Worm (Caenorhabditis elegans) whole organism, late embryonic: ENCODE data around the gene C55A6.3.

Experiments
- C38D4.7 ChIP-seq: fragments of 200-800 bp; sonication (Bioruptor generic); optimal IDR thresholded peaks from 2 replicates; lab custom pipeline; 2018; ENCODE audit warnings: mild to moderate bottlenecking, missing genetic modification characterization, moderate library complexity, missing compliant biosample characterization
- K02D7.2 ChIP-seq: sonication (generic microtip); optimal IDR thresholded peaks from 2 replicates; lab custom pipeline; 2017; ENCODE audit warnings: mild to moderate bottlenecking, missing genetic modification characterization, missing compliant biosample characterization
- K09A11.1 ChIP-seq: sonication (generic microtip); optimal IDR thresholded peaks from 2 replicates; lab custom pipeline; 2017; ENCODE audit warnings: antibody characterized with exemption, mild to moderate bottlenecking, missing genetic modification characterization, missing compliant biosample characterization; ENCODE audit not compliant: insufficient read depth
- T23F11.4 ChIP-seq: fragments of 200-800 bp; sonication (Bioruptor generic); optimal IDR thresholded peaks from 2 replicates; lab custom pipeline; 2018; ENCODE audit warnings: mild to moderate bottlenecking, missing genetic modification characterization, missing compliant biosample characterization
- Y22D7AL.16 ChIP-seq: sonication (generic microtip); optimal IDR thresholded peaks from 2 replicates; lab custom pipeline; 2016; ENCODE audit warnings: missing genetic modification characterization, missing compliant biosample characterization
- ama-1 ChIP-seq: fragments of 150-350 bp; optimal IDR thresholded peaks from 2 replicates; lab custom pipeline; 2014
- ceh-14 ChIP-seq: sonication (generic microtip); optimal IDR thresholded peaks from 2 replicates; lab custom pipeline; 2016; ENCODE audit warnings: missing genotype, missing genetic modification characterization, missing compliant biosample characterization
- ceh-18 ChIP-seq: sonication (generic microtip); optimal IDR thresholded peaks from 2 replicates; lab custom pipeline; 2016; ENCODE audit warnings: missing genetic modification characterization, missing compliant biosample characterization
- ceh-19 ChIP-seq: fragments of 200-800 bp; sonication (Bioruptor generic); optimal IDR thresholded peaks from 2 replicates; lab custom pipeline; 2018; ENCODE audit warnings: mild to moderate bottlenecking, missing genetic modification characterization, missing compliant biosample characterization
- ceh-24 ChIP-seq: sonication (generic microtip); optimal IDR thresholded peaks from 2 replicates; lab custom pipeline; 2016; ENCODE audit warnings: mild to moderate bottlenecking, missing genetic modification characterization, missing compliant biosample characterization
- ceh-31 ChIP-seq: sonication (generic microtip); optimal IDR thresholded peaks from 2 replicates; lab custom pipeline; 2016; ENCODE audit warnings: missing genetic modification characterization, missing compliant biosample characterization
- ceh-6 ChIP-seq: fragments of 200-800 bp; sonication (Bioruptor generic); optimal IDR thresholded peaks from 2 replicates; lab custom pipeline; 2018; ENCODE audit warnings: mild to moderate bottlenecking, missing genetic modification characterization, missing compliant biosample characterization
- che-1 ChIP-seq: sonication (generic microtip); optimal IDR thresholded peaks from 2 replicates; lab custom pipeline; 2016; ENCODE audit warnings: mild to moderate bottlenecking, missing genetic modification characterization, missing compliant biosample characterization
- dve-1 ChIP-seq: sonication (generic microtip); optimal IDR thresholded peaks from 2 replicates; lab custom pipeline; 2017; ENCODE audit warnings: antibody characterized with exemption, mild to moderate bottlenecking, missing genetic modification characterization, missing compliant biosample characterization
- elt-2 ChIP-seq: sonication (generic microtip); optimal IDR thresholded peaks from 2 replicates; lab custom pipeline; 2016; ENCODE audit warnings: missing genetic modification reagents, missing genetic modification characterization, missing compliant biosample characterization
- ets-4 ChIP-seq: sonication (generic microtip); optimal IDR thresholded peaks from 2 replicates; lab custom pipeline; 2016; ENCODE audit warnings: missing genetic modification characterization, missing compliant biosample characterization
- eyg-1 ChIP-seq: sonication (generic microtip); optimal IDR thresholded peaks from 2 replicates; lab custom pipeline; 2016; ENCODE audit warnings: missing genotype, missing genetic modification characterization, missing compliant biosample characterization
- fax-1 ChIP-seq: sonication (generic microtip); optimal IDR thresholded peaks from 2 replicates; lab custom pipeline; 2016; ENCODE audit warnings: missing genotype, missing genetic modification characterization, missing compliant biosample characterization
- fkh-6 ChIP-seq: sonication (generic microtip); optimal IDR thresholded peaks from 2 replicates; lab custom pipeline; 2016; ENCODE audit warnings: missing genetic modification characterization, missing compliant biosample characterization
- hlh-13 ChIP-seq: fragments of 200-800 bp; sonication (Bioruptor generic); optimal IDR thresholded peaks from 2 replicates; lab custom pipeline; 2018; ENCODE audit warnings: mild to moderate bottlenecking, missing genetic modification characterization, missing compliant biosample characterization
- hlh-15 ChIP-seq: sonication (generic microtip); optimal IDR thresholded peaks from 2 replicates; lab custom pipeline; 2016; ENCODE audit warnings: missing genetic modification characterization, missing compliant biosample characterization
- hlh-30 ChIP-seq: sonication (generic microtip); optimal IDR thresholded peaks from 2 replicates; lab custom pipeline; 2017; ENCODE audit warnings: antibody characterized with exemption, missing genetic modification characterization, missing compliant biosample characterization; ENCODE audit not compliant: insufficient read depth
- hlh-6 ChIP-seq: sonication (generic microtip); optimal IDR thresholded peaks from 2 replicates; lab custom pipeline; 2016; ENCODE audit warnings: missing genotype, missing genetic modification characterization, missing compliant biosample characterization
- lim-6 ChIP-seq: sonication (generic microtip); optimal IDR thresholded peaks from 2 replicates; lab custom pipeline; 2016; ENCODE audit warnings: missing genetic modification characterization, missing compliant biosample characterization
- madf-2 ChIP-seq: sonication (generic microtip); optimal IDR thresholded peaks from 2 replicates; lab custom pipeline; 2017; ENCODE audit warnings: missing genetic modification characterization, missing compliant biosample characterization
- mec-3 ChIP-seq: sonication (generic microtip); optimal IDR thresholded peaks from 2 replicates; lab custom pipeline; 2016; ENCODE audit warnings: borderline replicate concordance, missing genetic modification characterization, missing compliant biosample characterization
- nhr-11 ChIP-seq: fragments of 150-350 bp; optimal IDR thresholded peaks from 2 replicates; lab custom pipeline; 2014; ENCODE audit warnings: missing biosample characterization, missing genetic modification characterization
- nhr-232 ChIP-seq: sonication (generic microtip); optimal IDR thresholded peaks from 2 replicates; lab custom pipeline; 2016; ENCODE audit warnings: missing genetic modification characterization, missing compliant biosample characterization
- npax-4 ChIP-seq: sonication (generic microtip); optimal IDR thresholded peaks from 2 replicates; lab custom pipeline; 2016; ENCODE audit warnings: missing genetic modification characterization, missing compliant biosample characterization
- odd-2 ChIP-seq: sonication (generic microtip); optimal IDR thresholded peaks from 2 replicates; lab custom pipeline; 2017; ENCODE audit warnings: antibody characterized with exemption, mild to moderate bottlenecking, missing genetic modification characterization, missing compliant biosample characterization
- pag-3 ChIP-seq: sonication (generic microtip); optimal IDR thresholded peaks from 2 replicates; lab custom pipeline; 2016; ENCODE audit warnings: missing compliant biosample characterization, missing genetic modification characterization, borderline replicate concordance
- pax-1 ChIP-seq: fragments of 150-350 bp; optimal IDR thresholded peaks from 2 replicates; lab custom pipeline; 2014; ENCODE audit warnings: missing biosample characterization, missing genetic modification characterization
- pha-2 ChIP-seq: sonication (generic microtip); optimal IDR thresholded peaks from 2 replicates; lab custom pipeline; 2017; ENCODE audit warnings: mild to moderate bottlenecking, missing genetic modification characterization, missing compliant biosample characterization
- pha-4 ChIP-seq: fragments of 150-350 bp; optimal IDR thresholded peaks from 2 replicates; lab custom pipeline; 2018; ENCODE audit warnings: missing biosample characterization, missing genetic modification reagents, missing genetic modification characterization
- pqm-1 ChIP-seq: sonication (generic microtip); optimal IDR thresholded peaks from 2 replicates; lab custom pipeline; 2016; ENCODE audit warnings: missing genetic modification characterization, missing compliant biosample characterization
- pros-1 ChIP-seq: fragments of 150-350 bp; optimal IDR thresholded peaks from 2 replicates; lab custom pipeline; 2014; ENCODE audit warnings: missing biosample characterization, missing genetic modification reagents, missing genetic modification characterization
- sdc-2 ChIP-seq: sonication (generic microtip); optimal IDR thresholded peaks from 2 replicates; lab custom pipeline; 2016; ENCODE audit warnings: missing genotype, missing genetic modification characterization, missing compliant biosample characterization
- sox-2 ChIP-seq: fragments of 200-800 bp; sonication (Bioruptor generic); IDR thresholded peaks from 2 replicates; pipeline ENCODE4 v1.3.6; 2022; ENCODE audit warnings: missing genetic modification reagents, missing genetic modification characterization, missing compliant biosample characterization
- tbx-2 ChIP-seq: sonication (generic microtip); optimal IDR thresholded peaks from 2 replicates; lab custom pipeline; 2016; ENCODE audit warnings: missing genetic modification characterization, missing compliant biosample characterization
- tbx-7 ChIP-seq: sonication (generic microtip); optimal IDR thresholded peaks from 2 replicates; lab custom pipeline; 2016; ENCODE audit warnings: missing genotype, missing genetic modification characterization, missing compliant biosample characterization
- unc-42 ChIP-seq: sonication (generic microtip); optimal IDR thresholded peaks from 2 replicates; lab custom pipeline; 2016; ENCODE audit warnings: missing genotype, missing genetic modification characterization, missing compliant biosample characterization
- unc-55 ChIP-seq: sonication (generic microtip); optimal IDR thresholded peaks from 2 replicates; lab custom pipeline; 2017; ENCODE audit warnings: missing biosample characterization, missing genetic modification reagents, missing genetic modification characterization
- unc-86 ChIP-seq: sonication (generic microtip); optimal IDR thresholded peaks from 2 replicates; lab custom pipeline; 2016; ENCODE audit warnings: missing genetic modification characterization, missing compliant biosample characterization
- zip-5 ChIP-seq: sonication (generic microtip); optimal IDR thresholded peaks from 2 replicates; lab custom pipeline; 2016; ENCODE audit warnings: missing genetic modification characterization, missing compliant biosample characterization

The C55A6.3 gene

DNA sequence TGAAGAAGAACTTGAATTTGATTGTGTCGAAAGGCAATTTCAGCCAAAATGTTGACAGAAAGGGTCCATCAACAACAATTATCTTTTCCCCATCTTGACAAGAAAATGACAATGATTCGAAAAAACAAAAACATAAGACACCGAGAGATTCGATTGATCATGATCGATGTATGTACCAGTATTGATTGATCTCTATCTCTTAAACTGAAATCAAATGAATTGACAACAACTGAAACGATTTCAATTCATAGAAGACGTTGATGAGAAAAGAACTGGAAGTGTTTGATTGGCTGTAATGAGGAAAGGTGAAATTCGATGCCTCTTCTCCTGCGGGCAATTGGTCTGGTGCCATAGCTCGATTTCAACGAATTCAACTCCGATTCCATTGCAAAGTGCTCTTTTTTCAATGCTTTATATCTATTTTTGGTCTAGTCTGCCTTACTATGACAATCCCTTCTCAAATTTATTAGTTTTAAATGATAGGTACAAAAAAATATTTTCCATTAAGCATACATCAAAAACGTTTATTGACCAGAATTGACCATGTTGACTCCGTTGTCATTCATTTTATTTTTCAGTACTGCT lies 20.1 kb upstream of the C55A6.3 start:
- TF ChIP-seq Y22D7AL.16 (tag; lab: Kevin White, UChicago) (no peak), C38D4.7 (GFP tag; lab: Kevin White, UChicago) (no peak), dve-1 (tag; lab: Kevin White, UChicago) (no peak), unc-86 (tag; lab: Kevin White, UChicago) (no peak), ama-1 (lab: Kevin White, UChicago) (no peak), T23F11.4 (no peak), fax-1 (tag; lab: Kevin White, UChicago) (no peak), pros-1 (tag; lab: Kevin White, UChicago) (no peak), odd-2 (tag; lab: Kevin White, UChicago) (no peak)

DNA sequence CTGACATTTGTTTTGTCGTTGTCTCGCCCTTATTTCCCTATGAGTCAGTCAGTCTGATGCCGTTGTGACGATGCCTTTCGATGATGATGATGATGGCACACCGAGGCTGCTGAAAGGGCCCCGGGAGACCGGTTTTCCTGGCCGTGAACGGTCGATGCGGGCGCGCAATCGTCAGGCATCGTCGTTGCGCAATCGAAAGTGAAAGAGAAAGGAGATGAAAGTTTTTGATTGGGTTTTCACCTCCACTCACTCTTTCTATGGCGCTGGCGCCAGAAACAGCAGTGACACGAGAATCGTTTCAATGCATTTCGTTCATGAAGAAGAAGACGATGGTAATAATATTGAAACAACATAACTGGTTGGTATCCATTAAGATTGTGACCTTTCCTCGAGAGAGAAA lies 19.6 kb upstream of the C55A6.3 start:
- TF ChIP-seq odd-2 (tag; lab: Kevin White, UChicago) (no peak), mec-3 (tag; lab: Kevin White, UChicago) (no peak), eyg-1 (no peak), zip-5 (no peak), tbx-2 (tag; lab: Kevin White, UChicago) (no peak), sox-2 (GFP tag; lab: Robert Waterston, UW) (no peak), unc-55 (GFP tag; lab: Kevin White, UChicago) (no peak), pag-3 (tag; lab: Kevin White, UChicago) (no peak), elt-2 (no peak), pha-4 (tag; lab: Kevin White, UChicago) (no peak), tbx-7 (tag; lab: Kevin White, UChicago) (no peak), hlh-15 (tag; lab: Kevin White, UChicago) (no peak), pha-2 (tag; lab: Kevin White, UChicago) (no peak), ets-4 (tag; lab: Kevin White, UChicago) (no peak), hlh-6 (tag; lab: Kevin White, UChicago) (no peak), unc-42 (tag; lab: Kevin White, UChicago) (no peak), ceh-24 (no peak)

DNA sequence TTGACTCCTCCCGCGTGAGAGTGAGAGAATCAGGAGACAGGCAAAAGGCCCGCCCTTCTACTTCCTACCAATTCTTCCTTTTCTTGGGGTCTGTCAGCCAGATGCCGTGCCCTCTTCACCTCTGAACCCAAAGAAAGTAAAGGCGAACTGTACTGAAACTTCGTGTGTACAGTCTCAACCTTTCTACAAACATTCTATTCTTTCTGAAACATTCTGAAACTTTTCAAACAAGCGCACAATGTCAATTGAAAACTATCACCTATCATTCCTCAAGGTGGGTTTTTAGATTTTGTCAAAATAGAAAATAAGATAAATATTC lies 19.2 kb upstream of the C55A6.3 start:
- TF ChIP-seq nhr-232 (tag; lab: Kevin White, UChicago) = no peak
- TF ChIP-seq hlh-13 (GFP tag; lab: Kevin White, UChicago) = no peak
- no peak for TF ChIP-seq pqm-1 (tag; lab: Kevin White, UChicago)
- TF ChIP-seq eyg-1 = no peak
- no peak for TF ChIP-seq pag-3 (tag; lab: Kevin White, UChicago)
- no peak for TF ChIP-seq ceh-6 (GFP tag; lab: Kevin White, UChicago)
- TF ChIP-seq ceh-31 (tag; lab: Kevin White, UChicago) = no peak
- no peak for TF ChIP-seq pax-1 (tag; lab: Kevin White, UChicago)
- TF ChIP-seq fax-1 (tag; lab: Kevin White, UChicago) = no peak
- TF ChIP-seq ceh-18 (tag; lab: Kevin White, UChicago) = no peak
- TF ChIP-seq mec-3 (tag; lab: Kevin White, UChicago) = no peak
- no peak for TF ChIP-seq fkh-6 (tag; lab: Kevin White, UChicago)
- no peak for TF ChIP-seq ceh-24
- TF ChIP-seq tbx-2 (tag; lab: Kevin White, UChicago) = no peak
- TF ChIP-seq npax-4 (tag; lab: Kevin White, UChicago) = no peak
- TF ChIP-seq nhr-11 (tag; lab: Kevin White, UChicago) = no peak
- TF ChIP-seq unc-55 (GFP tag; lab: Kevin White, UChicago) = no peak
- no peak for TF ChIP-seq dve-1 (tag; lab: Kevin White, UChicago)

DNA sequence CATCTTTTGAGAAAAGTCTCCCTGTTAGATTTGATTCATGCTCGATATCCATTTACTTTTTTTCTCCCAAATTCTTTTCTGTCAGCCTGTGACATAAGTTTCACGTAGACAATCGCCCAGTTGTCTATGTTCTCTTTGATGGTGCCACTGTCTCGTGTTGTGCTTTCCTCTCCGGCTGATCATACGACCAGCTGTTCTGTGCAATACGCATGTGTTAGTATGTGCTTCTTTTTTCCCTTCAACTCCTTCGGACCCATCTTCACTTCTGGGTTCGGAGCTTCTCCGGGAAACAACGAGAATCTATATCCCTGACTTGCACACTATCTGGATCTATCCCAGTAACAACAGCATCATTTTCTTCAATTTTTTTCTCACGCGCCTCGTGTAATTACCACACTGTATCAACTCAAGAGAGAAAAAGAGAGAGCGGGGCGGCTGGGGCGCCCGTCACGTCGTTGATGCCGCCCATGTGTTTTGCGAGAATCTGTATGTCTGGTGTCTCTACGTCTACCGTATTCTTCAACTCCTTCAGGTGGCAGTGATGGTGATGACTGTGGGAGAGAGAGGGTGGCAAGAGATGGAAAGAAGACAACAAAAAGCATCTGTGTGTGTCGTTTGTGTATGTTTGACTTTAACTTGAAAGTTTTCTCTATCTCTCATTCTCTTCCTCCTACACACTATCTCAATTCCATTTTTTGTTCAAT lies 18.7 kb upstream of the C55A6.3 start:
- TF ChIP-seq mec-3 (tag; lab: Kevin White, UChicago) (no peak), hlh-30 (tag; lab: Kevin White, UChicago) (peak; percentile 32), lim-6 (tag; lab: Kevin White, UChicago) (no peak), pha-4 (tag; lab: Kevin White, UChicago) (no peak), C38D4.7 (GFP tag; lab: Kevin White, UChicago) (no peak), che-1 (no peak), K09A11.1 (tag; lab: Kevin White, UChicago) (no peak), ceh-14 (tag; lab: Kevin White, UChicago) (no peak), fkh-6 (tag; lab: Kevin White, UChicago) (no peak), sdc-2 (tag; lab: Kevin White, UChicago) (peak; percentile 30), ceh-19 (GFP tag; lab: Kevin White, UChicago) (no peak), K02D7.2 (tag; lab: Kevin White, UChicago) (no peak), madf-2 (no peak), ceh-18 (tag; lab: Kevin White, UChicago) (peak; percentile 96), unc-86 (tag; lab: Kevin White, UChicago) (no peak), dve-1 (tag; lab: Kevin White, UChicago) (no peak), odd-2 (tag; lab: Kevin White, UChicago) (no peak), tbx-2 (tag; lab: Kevin White, UChicago) (peak; percentile 55), hlh-13 (GFP tag; lab: Kevin White, UChicago) (no peak)
